Fruit fly (Drosophila melanogaster): ENCODE results near the gene tzn.

Gene tzn

dm6 chr3L:20826950-20827910 lies 28.8 kb downstream of the tzn start (continued):
- peak; percentile 36 for TF ChIP-seq CG31627 (GFP tag; optimal IDR thresholded peaks at IDR 0.05)

- TF ChIP-seq Eip75B (GFP tag; optimal IDR thresholded peaks at IDR 0.05) (no peak), vri (GFP tag; optimal IDR thresholded peaks at IDR 0.05) (no peak), CG7368 (GFP tag; optimal IDR thresholded peaks at IDR 0.05) (no peak), Hr4 (GFP tag; optimal IDR thresholded peaks at IDR 0.05) (no peak), Sox14 (GFP tag; optimal IDR thresholded peaks at IDR 0.05) (no peak), Sox15 (GFP tag; optimal IDR thresholded peaks at IDR 0.05) (no peak)
Observed at dm6 chr3L:20827962-20828361, 29.5 kb downstream of the tzn start.

- TF ChIP-seq Gug (GFP tag; IDR thresholded peaks at IDR 0.05) = no peak
- TF ChIP-seq CG3032 (tag; optimal IDR thresholded peaks at IDR 0.05) = no peak
- TF ChIP-seq CG6854 (GFP tag; optimal IDR thresholded peaks at IDR 0.05) = no peak
- TF ChIP-seq Sox14 (GFP tag; optimal IDR thresholded peaks at IDR 0.05) = no peak
- TF ChIP-seq vri (GFP tag; optimal IDR thresholded peaks at IDR 0.05) = peak; percentile 47
- no peak for TF ChIP-seq CG8632 (GFP tag; optimal IDR thresholded peaks at IDR 0.05)
- TF ChIP-seq Sox15 (GFP tag; optimal IDR thresholded peaks at IDR 0.05) = no peak
Observed at dm6 chr3L:20830361-20830760, 31.9 kb downstream of the tzn start.

dm6 chr3L:20834150-20834549 lies 35.7 kb downstream of the tzn start:
- TF ChIP-seq CG8319 (GFP tag; optimal IDR thresholded peaks at IDR 0.05) = no peak
- peak; percentile 29 for TF ChIP-seq Eip78C (GFP tag)
- no peak for TF ChIP-seq net (GFP tag; optimal IDR thresholded peaks at IDR 0.05)
- no peak for TF ChIP-seq CG3032 (tag; optimal IDR thresholded peaks at IDR 0.05)
- no peak for TF ChIP-seq CG11294 (GFP tag; IDR thresholded peaks at IDR 0.05)

dm6 chr3L:20835882-20836281 lies 37.4 kb downstream of the tzn start, which contains the start of gene CG3288:
Gene CG3288 (plus strand): TSS chr3L:20836182.
- TF ChIP-seq CG8319 (GFP tag; optimal IDR thresholded peaks at IDR 0.05) = no peak
- TF ChIP-seq dac (GFP tag; optimal IDR thresholded peaks at IDR 0.05) = no peak
- no peak for TF ChIP-seq Ets21C (GFP tag; optimal IDR thresholded peaks at IDR 0.05)
- no peak for TF ChIP-seq acj6 (GFP tag; optimal IDR thresholded peaks at IDR 0.05)
- TF ChIP-seq CG10669 (GFP tag; optimal IDR thresholded peaks at IDR 0.05) = no peak
- TF ChIP-seq Sox102F (GFP tag; optimal IDR thresholded peaks at IDR 0.05) = no peak

- no peak for TF ChIP-seq Hr38 (GFP tag; optimal IDR thresholded peaks at IDR 0.05)
- TF ChIP-seq Ets21C (GFP tag; optimal IDR thresholded peaks at IDR 0.05) = no peak
- TF ChIP-seq Lpt (GFP tag; optimal IDR thresholded peaks at IDR 0.05) = no peak
- TF ChIP-seq CG16779 (tag; optimal IDR thresholded peaks at IDR 0.05) = no peak
- no peak for TF ChIP-seq CG6276 (GFP tag; optimal IDR thresholded peaks at IDR 0.05)
- TF ChIP-seq Smox (GFP tag; optimal IDR thresholded peaks at IDR 0.05) = no peak
- TF ChIP-seq CG6792 (GFP tag; optimal IDR thresholded peaks at IDR 0.05) = peak; percentile 13
- TF ChIP-seq Met (GFP tag; optimal IDR thresholded peaks at IDR 0.05) = peak; percentile 15
- TF ChIP-seq CG34406 (GFP tag; optimal IDR thresholded peaks at IDR 0.05) = no peak
- no peak for TF ChIP-seq CG10631 (GFP tag; optimal IDR thresholded peaks at IDR 0.05)
- TF ChIP-seq CG32006 (GFP tag; optimal IDR thresholded peaks at IDR 0.05) = no peak
- TF ChIP-seq esn (GFP tag; optimal IDR thresholded peaks at IDR 0.05) = peak; percentile 56
- peak; percentile 47 for TF ChIP-seq Hr39 (GFP tag; optimal IDR thresholded peaks at IDR 0.05)
- TF ChIP-seq ss (GFP tag; optimal IDR thresholded peaks at IDR 0.05) = no peak
- no peak for TF ChIP-seq CG11762 (GFP tag; optimal IDR thresholded peaks at IDR 0.05; ENCODE audit: insufficient read depth)
- peak; percentile 15 for TF ChIP-seq fkh (GFP tag; optimal IDR thresholded peaks at IDR 0.05)
- TF ChIP-seq Eip93F (GFP tag; optimal IDR thresholded peaks at IDR 0.05) = peak; percentile 18
- TF ChIP-seq CG6163 (GFP tag; IDR thresholded peaks at IDR 0.05) = no peak
- no peak for TF ChIP-seq spab (GFP tag; optimal IDR thresholded peaks at IDR 0.05)
- TF ChIP-seq Eip75B (GFP tag; optimal IDR thresholded peaks at IDR 0.05) = peak; percentile 29
- TF ChIP-seq cyc (GFP tag; optimal IDR thresholded peaks at IDR 0.05) = peak; percentile 2
Observed at dm6 chr3L:20837040-20837830, 38.8 kb downstream of the tzn start, which contains the start of gene CG13255. Gene CG13255 (plus strand): TSS chr3L:20837488.
